Fruit fly (Drosophila melanogaster) whole organism, prepupa: ENCODE measurements around the gene CG7912.

Experiments used
- Blimp-1 ChIP-seq: fragments of 200-800 bp; sonication (Bioruptor generic); optimal IDR thresholded peaks from 3 replicates; lab custom pipeline; 2017; ENCODE audit warnings: missing biosample characterization, missing genetic modification characterization, mild to moderate bottlenecking, moderate library complexity, missing genetic modification reagents
- CG10631 ChIP-seq: fragments of 200-800 bp; sonication (Bioruptor generic); optimal IDR thresholded peaks from 2 replicates; lab custom pipeline; 2016; ENCODE audit warnings: missing biosample characterization, missing genetic modification characterization
- CG10669 ChIP-seq: fragments of 200-800 bp; sonication (Bioruptor generic); optimal IDR thresholded peaks from 3 replicates; lab custom pipeline; 2018; ENCODE audit warnings: missing biosample characterization, mild to moderate bottlenecking, missing genetic modification characterization, moderate library complexity
- CG11294 ChIP-seq: fragments of 200-800 bp; sonication (Bioruptor generic); IDR thresholded peaks from 2 replicates; pipeline ENCODE4 v1.3.6; 2022; ENCODE audit warnings: missing biosample characterization, missing genetic modification characterization
- CG11762 ChIP-seq: fragments of 200-800 bp; sonication (Bioruptor generic); optimal IDR thresholded peaks from 3 replicates; lab custom pipeline; 2016; ENCODE audit warnings: missing biosample characterization, missing genetic modification characterization; ENCODE audit not compliant: insufficient read depth
- CG11902 ChIP-seq: fragments of 200-800 bp; sonication (Bioruptor generic); optimal IDR thresholded peaks from 3 replicates; lab custom pipeline; 2016; ENCODE audit warnings: missing biosample characterization, missing genetic modification characterization
- CG15336 ChIP-seq: fragments of 200-800 bp; sonication (Bioruptor generic); IDR thresholded peaks from 2 replicates; pipeline ENCODE4 v1.3.6; 2022; ENCODE audit warnings: missing biosample characterization, missing genetic modification characterization
- CG1621 ChIP-seq: fragments of 200-800 bp; sonication (Bioruptor generic); optimal IDR thresholded peaks from 3 replicates; lab custom pipeline; 2018; ENCODE audit warnings: missing biosample characterization, mild to moderate bottlenecking, missing genetic modification characterization
- CG16779 ChIP-seq: fragments of 200-800 bp; sonication (Bioruptor generic); optimal IDR thresholded peaks from 3 replicates; lab custom pipeline; 2017; ENCODE audit warnings: missing biosample characterization, mild to moderate bottlenecking, missing genetic modification characterization
- CG3032 ChIP-seq: fragments of 200-800 bp; optimal IDR thresholded peaks from 2 replicates; lab custom pipeline; 2019; ENCODE audit warnings: missing biosample characterization, mild to moderate bottlenecking, missing genetic modification characterization, moderate library complexity
- CG31627 ChIP-seq: fragments of 200-800 bp; sonication (Bioruptor generic); optimal IDR thresholded peaks from 3 replicates; lab custom pipeline; 2016; ENCODE audit warnings: missing biosample characterization, missing genetic modification characterization
- CG32006 ChIP-seq: fragments of 200-800 bp; sonication (Bioruptor generic); optimal IDR thresholded peaks from 3 replicates; lab custom pipeline; 2017; ENCODE audit warnings: missing biosample characterization, mild to moderate bottlenecking, missing genetic modification characterization
- CG34406 ChIP-seq: fragments of 200-800 bp; sonication (Bioruptor generic); optimal IDR thresholded peaks from 3 replicates; lab custom pipeline; 2016; ENCODE audit warnings: missing biosample characterization, missing genetic modification characterization
- CG3919 ChIP-seq: fragments of 200-800 bp; sonication (Bioruptor generic); optimal IDR thresholded peaks from 3 replicates; lab custom pipeline; 2016; ENCODE audit warnings: missing biosample characterization, missing genetic modification characterization
- CG4318 ChIP-seq: fragments of 200-800 bp; sonication (Bioruptor generic); optimal IDR thresholded peaks from 3 replicates; lab custom pipeline; 2017; ENCODE audit warnings: missing biosample characterization, mild to moderate bottlenecking, missing genetic modification characterization
- CG6792 ChIP-seq: fragments of 200-800 bp; sonication (Bioruptor generic); optimal IDR thresholded peaks from 3 replicates; lab custom pipeline; 2016; ENCODE audit warnings: missing biosample characterization, missing genetic modification characterization
- CG6808 ChIP-seq: fragments of 200-800 bp; sonication (Bioruptor generic); optimal IDR thresholded peaks from 3 replicates; lab custom pipeline; 2017; ENCODE audit warnings: missing biosample characterization, missing genetic modification characterization, mild to moderate bottlenecking, moderate library complexity, missing genetic modification reagents
- CG6854 ChIP-seq: fragments of 200-800 bp; sonication (Bioruptor generic); optimal IDR thresholded peaks from 2 replicates; lab custom pipeline; 2017; ENCODE audit warnings: missing biosample characterization, mild to moderate bottlenecking, missing genetic modification characterization
- CG7368 ChIP-seq: fragments of 200-800 bp; sonication (Bioruptor generic); optimal IDR thresholded peaks from 3 replicates; lab custom pipeline; 2016; ENCODE audit warnings: missing biosample characterization, missing genetic modification characterization
- CG8119 ChIP-seq: fragments of 200-800 bp; sonication (Bioruptor generic); IDR thresholded peaks from 3 replicates; pipeline ENCODE4 v1.3.6; 2022; ENCODE audit warnings: missing biosample characterization, missing genetic modification characterization
- CG8319 ChIP-seq: fragments of 200-800 bp; sonication (Bioruptor generic); optimal IDR thresholded peaks from 3 replicates; lab custom pipeline; 2016; ENCODE audit warnings: missing biosample characterization, missing genetic modification characterization
- CG9139 ChIP-seq: fragments of 200-800 bp; sonication (Bioruptor generic); optimal IDR thresholded peaks from 3 replicates; lab custom pipeline; 2017; ENCODE audit warnings: missing biosample characterization, mild to moderate bottlenecking, missing genetic modification characterization
- Eip75B ChIP-seq: fragments of 200-800 bp; sonication (Bioruptor generic); optimal IDR thresholded peaks from 3 replicates; lab custom pipeline; 2016; ENCODE audit warnings: missing biosample characterization, missing genetic modification characterization
- Eip78C ChIP-seq: fragments of 200-800 bp; sonication (Bioruptor generic); peaks from one replicate; lab custom pipeline; 2016; ENCODE audit warnings: missing biosample characterization, missing genetic modification characterization
- Eip93F ChIP-seq: fragments of 200-800 bp; sonication (Bioruptor generic); optimal IDR thresholded peaks from 2 replicates; lab custom pipeline; 2016; ENCODE audit warnings: missing biosample characterization, mild to moderate bottlenecking, missing genetic modification characterization
- Ets21C ChIP-seq: fragments of 200-800 bp; sonication (Bioruptor generic); optimal IDR thresholded peaks from 3 replicates; lab custom pipeline; 2016; ENCODE audit warnings: missing biosample characterization, missing genetic modification characterization
- Ets96B ChIP-seq: fragments of 200-800 bp; optimal IDR thresholded peaks from 2 replicates; lab custom pipeline; 2019; ENCODE audit warnings: missing biosample characterization, mild to moderate bottlenecking, missing genetic modification characterization, moderate library complexity
- Gug ChIP-seq: fragments of 200-800 bp; sonication (Bioruptor generic); IDR thresholded peaks from 2 replicates; pipeline ENCODE4 v1.3.6; 2022; ENCODE audit warnings: missing biosample characterization, missing genetic modification characterization
- Hr38 ChIP-seq: sonication (Bioruptor generic); optimal IDR thresholded peaks from 2 replicates; lab custom pipeline; 2016; ENCODE audit warnings: missing biosample characterization, missing genetic modification characterization
- Hr39 ChIP-seq: fragments of 200-800 bp; sonication (Bioruptor generic); optimal IDR thresholded peaks from 2 replicates; lab custom pipeline; 2016; ENCODE audit warnings: missing biosample characterization, missing genetic modification characterization
- Hr4 ChIP-seq: fragments of 200-800 bp; sonication (Bioruptor generic); optimal IDR thresholded peaks from 3 replicates; lab custom pipeline; 2016; ENCODE audit warnings: missing biosample characterization, missing genetic modification characterization
- Met ChIP-seq: fragments of 200-800 bp; sonication (Bioruptor generic); optimal IDR thresholded peaks from 3 replicates; lab custom pipeline; 2016; ENCODE audit warnings: missing biosample characterization, missing genetic modification characterization
- Smox ChIP-seq: fragments of 200-800 bp; sonication (Bioruptor generic); optimal IDR thresholded peaks from 3 replicates; lab custom pipeline; 2016; ENCODE audit warnings: missing biosample characterization, missing genetic modification characterization
- Sox102F ChIP-seq: fragments of 200-800 bp; sonication (Bioruptor generic); optimal IDR thresholded peaks from 2 replicates; lab custom pipeline; 2016; ENCODE audit warnings: missing biosample characterization, mild to moderate bottlenecking, missing genetic modification characterization
- Sox14 ChIP-seq: fragments of 200-800 bp; sonication (Bioruptor generic); optimal IDR thresholded peaks from 3 replicates; lab custom pipeline; 2016; ENCODE audit warnings: missing biosample characterization, missing genetic modification characterization
- Sox15 ChIP-seq: fragments of 200-800 bp; sonication (Bioruptor generic); optimal IDR thresholded peaks from 3 replicates; lab custom pipeline; 2016; ENCODE audit warnings: missing biosample characterization, missing genetic modification characterization
- achi ChIP-seq: fragments of 200-800 bp; sonication (Bioruptor generic); optimal IDR thresholded peaks from 3 replicates; lab custom pipeline; 2016; ENCODE audit warnings: missing biosample characterization, missing genetic modification characterization
- acj6 ChIP-seq: fragments of 200-800 bp; sonication (Bioruptor generic); optimal IDR thresholded peaks from 3 replicates; lab custom pipeline; 2016; ENCODE audit warnings: missing biosample characterization, missing genetic modification characterization
- dac ChIP-seq: fragments of 200-800 bp; sonication (Bioruptor generic); optimal IDR thresholded peaks from 2 replicates; lab custom pipeline; 2017; ENCODE audit warnings: missing biosample characterization, mild to moderate bottlenecking, missing genetic modification characterization
- eg ChIP-seq: fragments of 200-800 bp; sonication (Bioruptor generic); IDR thresholded peaks from 3 replicates; pipeline ENCODE4 v1.3.6; 2022; ENCODE audit warnings: missing biosample characterization, missing genetic modification characterization
- esn ChIP-seq: fragments of 200-800 bp; sonication (Bioruptor generic); optimal IDR thresholded peaks from 2 replicates; lab custom pipeline; 2016; ENCODE audit warnings: missing biosample characterization, mild to moderate bottlenecking, missing genetic modification characterization, moderate library complexity
- fd59A ChIP-seq: fragments of 200-800 bp; sonication (Bioruptor generic); optimal IDR thresholded peaks from 2 replicates; lab custom pipeline; 2017; ENCODE audit warnings: missing biosample characterization, mild to moderate bottlenecking, missing genetic modification characterization, missing genetic modification reagents
- fd85E ChIP-seq: fragments of 200-800 bp; sonication (Bioruptor generic); optimal IDR thresholded peaks from 3 replicates; lab custom pipeline; 2016; ENCODE audit warnings: missing biosample characterization, missing genetic modification characterization
- fkh ChIP-seq: fragments of 200-800 bp; sonication (Bioruptor generic); optimal IDR thresholded peaks from 3 replicates; lab custom pipeline; 2017; ENCODE audit warnings: missing biosample characterization, mild to moderate bottlenecking, missing genetic modification characterization, moderate library complexity
- lz ChIP-seq: fragments of 200-800 bp; sonication (Bioruptor generic); optimal IDR thresholded peaks from 3 replicates; lab custom pipeline; 2016; ENCODE audit warnings: missing biosample characterization, missing genetic modification characterization
- net ChIP-seq: fragments of 200-800 bp; sonication (Bioruptor generic); optimal IDR thresholded peaks from 3 replicates; lab custom pipeline; 2016; ENCODE audit warnings: missing biosample characterization, missing genetic modification characterization
- pdm3 ChIP-seq: fragments of 200-800 bp; sonication (Bioruptor generic); optimal IDR thresholded peaks from 3 replicates; lab custom pipeline; 2016; ENCODE audit warnings: missing biosample characterization, missing genetic modification characterization
- salr ChIP-seq, 2 experiments: fragments of 200-800 bp; sonication (Bioruptor generic); optimal IDR thresholded peaks; 3 replicates each; lab custom pipeline; 2016 to 2018; ENCODE audit warnings: missing biosample characterization in 2 of 2, missing genetic modification characterization in 2 of 2, mild to moderate bottlenecking in 1 of 2
- ss ChIP-seq, 2 experiments: fragments of 200-800 bp; sonication (Bioruptor generic); optimal IDR thresholded peaks; 2 replicates in 1 of 2; 3 replicates in 1 of 2; lab custom pipeline; 2017 to 2018; ENCODE audit warnings: mild to moderate bottlenecking in 2 of 2, missing biosample characterization in 2 of 2, missing genetic modification characterization in 2 of 2, moderate library complexity in 1 of 2
- svp ChIP-seq: fragments of 200-800 bp; sonication (Bioruptor generic); peaks from one replicate; lab custom pipeline; 2016; ENCODE audit warnings: missing biosample characterization, missing genetic modification characterization
- topi ChIP-seq: fragments of 200-800 bp; sonication (Bioruptor generic); optimal IDR thresholded peaks from 3 replicates; lab custom pipeline; 2016; ENCODE audit warnings: missing biosample characterization, missing genetic modification characterization
- vri ChIP-seq: fragments of 200-800 bp; sonication (Bioruptor generic); optimal IDR thresholded peaks from 3 replicates; lab custom pipeline; 2016; ENCODE audit warnings: missing biosample characterization, mild to moderate bottlenecking, missing genetic modification characterization

Gene CG7912

DNA sequence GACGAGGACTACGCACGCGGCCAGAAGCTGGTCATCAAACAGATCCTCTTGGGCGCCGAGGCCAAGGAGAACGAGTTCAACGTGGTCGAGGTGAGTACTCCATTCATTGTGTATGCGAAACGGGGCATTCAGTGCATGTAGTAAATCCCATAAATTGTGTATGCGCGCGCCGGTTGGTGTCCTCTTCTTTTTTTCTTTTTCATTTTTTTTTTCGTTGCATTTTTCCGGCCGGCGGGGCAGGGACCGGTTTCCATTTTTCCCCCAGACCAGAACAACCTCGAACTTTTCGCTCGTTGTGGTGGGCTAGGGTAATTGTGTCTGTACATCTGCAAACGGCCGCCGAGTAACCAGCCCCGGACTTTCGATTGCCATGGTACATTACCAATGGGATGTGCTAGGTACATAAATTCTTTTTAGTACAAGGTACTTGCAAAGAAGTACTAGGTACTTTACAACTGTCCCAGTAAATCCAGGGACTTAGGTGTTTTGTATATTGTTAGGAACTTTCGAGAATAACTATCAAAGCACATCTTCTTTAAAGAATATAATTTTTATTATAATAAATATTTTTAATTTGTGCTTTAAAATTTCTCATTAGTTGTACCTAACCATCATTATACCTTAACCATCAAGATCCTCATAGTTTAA, 3.5 kb downstream of the CG7912 start:
- TF ChIP-seq CG1621 (tag; lab: Kevin White, UChicago) (peak; percentile 66), ss (GFP tag; optimal IDR thresholded peaks at IDR 0.05; lab: Kevin White, UChicago) (peak; percentile 81 to 85), topi (GFP tag; lab: Kevin White, UChicago) (no peak), CG8119 (peak; percentile 67), Sox14 (GFP tag; lab: Kevin White, UChicago) (no peak), CG16779 (tag; lab: Kevin White, UChicago) (peak; percentile 78), achi (GFP tag; lab: Kevin White, UChicago) (peak; percentile 12), dac (GFP tag; lab: Kevin White, UChicago) (no peak), Eip75B (GFP tag; lab: Kevin White, UChicago) (peak; percentile 41), CG11762 (GFP tag; lab: Kevin White, UChicago) (no peak), CG9139 (peak; percentile 75), CG34406 (GFP tag; lab: Kevin White, UChicago) (no peak), vri (GFP tag; lab: Kevin White, UChicago) (no peak), CG11294 (GFP tag; lab: Robert Waterston, UW) (peak; percentile 12; the same call in 1 of the 2 replicates), CG15336 (GFP tag; lab: Robert Waterston, UW) (peak; percentile 41; the same call in 1 of the 2 replicates), CG6792 (no peak), Eip78C (GFP tag; lab: Kevin White, UChicago) (peak; percentile 62), CG11902 (GFP tag; lab: Kevin White, UChicago) (no peak), Blimp-1 (no peak), CG8319 (GFP tag; lab: Kevin White, UChicago) (no peak), Ets96B (tag; lab: Kevin White, UChicago) (peak; percentile 49), Smox (GFP tag; lab: Kevin White, UChicago) (no peak), Sox15 (GFP tag; lab: Kevin White, UChicago) (no peak), salr (GFP tag; optimal IDR thresholded peaks at IDR 0.05; lab: Kevin White, UChicago) (peak in 1 of 2 experiments; percentile 1), Hr4 (GFP tag; lab: Kevin White, UChicago) (no peak), Ets21C (GFP tag; lab: Kevin White, UChicago) (no peak), Eip93F (no peak), Hr39 (GFP tag; lab: Kevin White, UChicago) (no peak), CG4318 (GFP tag; lab: Kevin White, UChicago) (no peak), CG7368 (GFP tag; lab: Kevin White, UChicago) (no peak), CG6808 (GFP tag; lab: Kevin White, UChicago) (peak; percentile 77), CG10669 (no peak), fd85E (no peak), Sox102F (GFP tag; lab: Kevin White, UChicago) (no peak), eg (GFP tag; lab: Robert Waterston, UW) (peak; percentile 87), svp (GFP tag; lab: Kevin White, UChicago) (no peak), Hr38 (no peak), Gug (GFP tag; lab: Robert Waterston, UW) (no peak), net (GFP tag; lab: Kevin White, UChicago) (no peak), CG3919 (GFP tag; lab: Kevin White, UChicago) (peak; percentile 10), esn (GFP tag; lab: Kevin White, UChicago) (no peak), CG3032 (tag; lab: Kevin White, UChicago) (peak; percentile 24), fkh (GFP tag; lab: Kevin White, UChicago) (no peak), fd59A (no peak), CG10631 (GFP tag; lab: Kevin White, UChicago) (peak; percentile 51), CG6854 (GFP tag; lab: Kevin White, UChicago) (no peak), pdm3 (GFP tag; lab: Kevin White, UChicago) (no peak), acj6 (no peak), CG31627 (GFP tag; lab: Kevin White, UChicago) (no peak), CG32006 (GFP tag; lab: Kevin White, UChicago) (peak; percentile 47), Met (no peak), lz (GFP tag; lab: Kevin White, UChicago) (no peak)
